Fruit fly (Drosophila melanogaster) whole organism, embryonic: ENCODE data around the gene CG12609.
A peak's percentile ranks its signal among the peaks of the same experiment; 100 is the strongest.

Experiments used
- Aef1 ChIP-seq: fragments of 200-800 bp; sonication (Bioruptor generic); IDR thresholded peaks from 3 replicates; pipeline ENCODE4 v1.3.6; 2022; ENCODE audit warnings: missing biosample characterization, missing genetic modification characterization
- CG14860 ChIP-seq: fragments of 200-800 bp; sonication (Bioruptor generic); IDR thresholded peaks from 3 replicates; pipeline ENCODE4 v1.3.6; 2022; ENCODE audit warnings: missing biosample characterization, missing genetic modification characterization; ENCODE audit not compliant: partially characterized antibody
- CG15514 ChIP-seq: fragments of 200-800 bp; sonication (Bioruptor generic); optimal IDR thresholded peaks from 3 replicates; lab custom pipeline; 2017; ENCODE audit warnings: missing biosample characterization, missing genetic modification characterization, mild to moderate bottlenecking, moderate library complexity, missing genetic modification reagents
- CG17186 ChIP-seq: fragments of 200-800 bp; sonication (Bioruptor generic); optimal IDR thresholded peaks from 3 replicates; lab custom pipeline; 2017; ENCODE audit warnings: missing biosample characterization, missing genetic modification reagents, missing genetic modification characterization
- CG17802 ChIP-seq: fragments of 200-800 bp; sonication (Bioruptor generic); optimal IDR thresholded peaks from 2 replicates; lab custom pipeline; 2018; ENCODE audit warnings: missing biosample characterization, mild to moderate bottlenecking, missing genetic modification characterization, moderate library complexity
- CG2129 ChIP-seq: fragments of 200-800 bp; sonication (Bioruptor generic); IDR thresholded peaks from 2 replicates; pipeline ENCODE4 v1.3.6; 2022; ENCODE audit warnings: missing biosample characterization, missing genetic modification characterization; ENCODE audit not compliant: partially characterized antibody
- CG30403 ChIP-seq: fragments of 200-800 bp; sonication (Bioruptor generic); optimal IDR thresholded peaks from 3 replicates; lab custom pipeline; 2016; ENCODE audit warnings: missing biosample characterization, missing genetic modification characterization
- CG32772 ChIP-seq: fragments of 200-800 bp; sonication (Bioruptor generic); IDR thresholded peaks from 2 replicates; pipeline ENCODE4 v1.3.6; 2022; ENCODE audit warnings: missing biosample characterization, missing genetic modification characterization
- CG42726 ChIP-seq: fragments of 200-800 bp; sonication (Bioruptor generic); IDR thresholded peaks from 2 replicates; pipeline ENCODE4 v1.3.6; 2022; ENCODE audit warnings: missing biosample characterization, missing genetic modification characterization; ENCODE audit not compliant: partially characterized antibody
- CG5180 ChIP-seq: fragments of 200-800 bp; sonication (Bioruptor generic); optimal IDR thresholded peaks from 3 replicates; lab custom pipeline; 2017; ENCODE audit warnings: missing biosample characterization, missing genetic modification characterization, mild to moderate bottlenecking, moderate library complexity, missing genetic modification reagents
- CG7357 ChIP-seq: fragments of 200-800 bp; sonication (Bioruptor generic); IDR thresholded peaks from 3 replicates; pipeline ENCODE4 v1.3.6; 2022; ENCODE audit warnings: missing biosample characterization, missing genetic modification characterization
- CG7745 ChIP-seq: fragments of 200-800 bp; sonication (Bioruptor generic); optimal IDR thresholded peaks from 2 replicates; lab custom pipeline; 2018; ENCODE audit warnings: missing biosample characterization, mild to moderate bottlenecking, missing genetic modification characterization, moderate library complexity
- CG8924 ChIP-seq: fragments of 200-800 bp; optimal IDR thresholded peaks from 3 replicates; lab custom pipeline; 2019; ENCODE audit warnings: missing biosample characterization, mild to moderate bottlenecking, missing genetic modification characterization, moderate library complexity
- CG9797 ChIP-seq: fragments of 200-800 bp; sonication (Bioruptor generic); optimal IDR thresholded peaks from 3 replicates; lab custom pipeline; 2018; ENCODE audit warnings: missing biosample characterization, mild to moderate bottlenecking, missing genetic modification characterization
- CG9817 ChIP-seq: fragments of 200-800 bp; sonication (Bioruptor generic); optimal IDR thresholded peaks from 2 replicates; lab custom pipeline; 2018; ENCODE audit warnings: missing biosample characterization, mild to moderate bottlenecking, missing genetic modification characterization, moderate library complexity
- D19B ChIP-seq: fragments of 200-800 bp; sonication (Bioruptor generic); optimal IDR thresholded peaks from 2 replicates; lab custom pipeline; 2017; ENCODE audit warnings: missing biosample characterization, mild to moderate bottlenecking, missing genetic modification characterization
- Dek ChIP-seq: fragments of 200-800 bp; sonication (Bioruptor generic); optimal IDR thresholded peaks from 3 replicates; lab custom pipeline; 2019; ENCODE audit warnings: missing biosample characterization, mild to moderate bottlenecking, missing genetic modification characterization, moderate library complexity
- Dfd ChIP-seq, 2 experiments: fragments of >200 bp; optimal IDR thresholded peaks; 2 replicates each; lab custom pipeline; 2017; ENCODE audit warnings: missing biosample characterization in 2 of 2, missing genetic modification characterization in 2 of 2
- Dll ChIP-seq: fragments of 200-800 bp; sonication (Bioruptor generic); IDR thresholded peaks from 4 replicates; pipeline ENCODE4 v1.3.6; 2022; ENCODE audit warnings: missing biosample characterization, missing genetic modification characterization; ENCODE audit not compliant: partially characterized antibody
- Dref ChIP-seq: fragments of 200-800 bp; sonication (Bioruptor generic); IDR thresholded peaks from 2 replicates; pipeline ENCODE4 v1.3.6; 2022; ENCODE audit warnings: missing biosample characterization, missing genetic modification characterization
- E2f2 ChIP-seq: fragments of 200-800 bp; sonication (Bioruptor generic); IDR thresholded peaks from 2 replicates; pipeline ENCODE4 v1.3.6; 2022; ENCODE audit warnings: missing biosample characterization, missing genetic modification characterization
- Eip74EF ChIP-seq, 2 experiments: fragments of 200-800 bp in 1 of 2; fragments of >200 bp in 1 of 2; sonication (Bioruptor generic) in 1 of 2; optimal IDR thresholded peaks; 2 replicates each; lab custom pipeline; 2017 to 2019; ENCODE audit warnings: missing biosample characterization in 2 of 2, missing genetic modification characterization in 2 of 2, mild to moderate bottlenecking in 1 of 2, moderate library complexity in 1 of 2
- Ets65A ChIP-seq: fragments of 200-800 bp; sonication (Bioruptor generic); peaks from one replicate; lab custom pipeline; 2016; ENCODE audit warnings: missing biosample characterization, missing genetic modification characterization
- HLH4C ChIP-seq: fragments of 200-800 bp; sonication (Bioruptor generic); IDR thresholded peaks from 3 replicates; pipeline ENCODE4 v1.3.6; 2022; ENCODE audit warnings: missing biosample characterization, missing genetic modification characterization; ENCODE audit not compliant: partially characterized antibody
- HmgD ChIP-seq: fragments of 200-800 bp; sonication (Bioruptor generic); optimal IDR thresholded peaks from 3 replicates; lab custom pipeline; 2016; ENCODE audit warnings: missing biosample characterization, missing genetic modification characterization
- HmgZ ChIP-seq: fragments of 200-800 bp; sonication (Bioruptor generic); optimal IDR thresholded peaks from 2 replicates; lab custom pipeline; 2018; ENCODE audit warnings: missing biosample characterization, mild to moderate bottlenecking, missing genetic modification characterization
- Hmr ChIP-seq: fragments of 200-800 bp; sonication (Bioruptor generic); optimal IDR thresholded peaks from 3 replicates; lab custom pipeline; 2017; ENCODE audit warnings: mild to moderate bottlenecking, missing biosample characterization, missing genetic modification reagents, missing genetic modification characterization
- Hr78 ChIP-seq, 2 experiments: fragments of 200-800 bp in 1 of 2; fragments of >200 bp in 1 of 2; sonication (Bioruptor generic) in 1 of 2; optimal IDR thresholded peaks; 2 replicates each; lab custom pipeline; 2017 to 2019; ENCODE audit warnings: missing biosample characterization in 2 of 2, missing genetic modification characterization in 2 of 2, mild to moderate bottlenecking in 1 of 2, moderate library complexity in 1 of 2
- Mes4 ChIP-seq: fragments of 200-800 bp; sonication (Bioruptor generic); optimal IDR thresholded peaks from 2 replicates; lab custom pipeline; 2016; ENCODE audit warnings: missing biosample characterization, missing genetic modification characterization
- Nf-YC ChIP-seq: fragments of 200-800 bp; optimal IDR thresholded peaks from 3 replicates; lab custom pipeline; 2019; ENCODE audit warnings: missing biosample characterization, mild to moderate bottlenecking, missing genetic modification characterization, moderate library complexity
- Pdp1 ChIP-seq, 2 experiments: fragments of 200-800 bp; sonication (Bioruptor generic); optimal IDR thresholded peaks; 3 replicates each; lab custom pipeline; 2016; ENCODE audit warnings: missing biosample characterization in 2 of 2, missing genetic modification characterization in 2 of 2, mild to moderate bottlenecking in 1 of 2, moderate library complexity in 1 of 2
- YL-1 ChIP-seq: fragments of 200-800 bp; sonication (Bioruptor generic); optimal IDR thresholded peaks from 3 replicates; lab custom pipeline; 2017; ENCODE audit warnings: missing biosample characterization, mild to moderate bottlenecking, missing genetic modification characterization
- ato ChIP-seq: fragments of 200-800 bp; sonication (Bioruptor generic); IDR thresholded peaks from 2 replicates; pipeline ENCODE4 v1.3.6; 2022; ENCODE audit warnings: missing biosample characterization, missing genetic modification characterization; ENCODE audit not compliant: partially characterized antibody
- bcd ChIP-seq: fragments of 200-800 bp; sonication (Bioruptor generic); optimal IDR thresholded peaks from 2 replicates; lab custom pipeline; 2017; ENCODE audit warnings: missing biosample characterization, mild to moderate bottlenecking, missing genetic modification characterization
- dm ChIP-seq: fragments of 200-800 bp; sonication (Bioruptor generic); optimal IDR thresholded peaks from 3 replicates; lab custom pipeline; 2016; ENCODE audit warnings: missing biosample characterization, missing genetic modification characterization
- fu2 ChIP-seq: fragments of 200-800 bp; sonication (Bioruptor generic); optimal IDR thresholded peaks from 2 replicates; lab custom pipeline; 2016; ENCODE audit warnings: missing biosample characterization, missing genetic modification characterization
- grau ChIP-seq: fragments of 200-800 bp; optimal IDR thresholded peaks from 3 replicates; lab custom pipeline; 2019; ENCODE audit warnings: missing biosample characterization, mild to moderate bottlenecking, missing genetic modification characterization, moderate library complexity
- hb ChIP-seq: fragments of 200-800 bp; sonication (Bioruptor generic); IDR thresholded peaks from 3 replicates; pipeline ENCODE4 v1.3.6; 2022; ENCODE audit warnings: missing biosample characterization, missing genetic modification characterization; ENCODE audit not compliant: partially characterized antibody
- her ChIP-seq: fragments of 200-800 bp; sonication (Bioruptor generic); optimal IDR thresholded peaks from 2 replicates; lab custom pipeline; 2016; ENCODE audit warnings: missing biosample characterization, missing genetic modification characterization
- ken ChIP-seq: fragments of 200-800 bp; sonication (Bioruptor generic); IDR thresholded peaks from 3 replicates; pipeline ENCODE4 v1.3.6; 2022; ENCODE audit warnings: missing biosample characterization, missing genetic modification characterization
- row ChIP-seq: fragments of 200-800 bp; sonication (Bioruptor generic); IDR thresholded peaks from 3 replicates; pipeline ENCODE4 v1.3.6; 2022; ENCODE audit warnings: missing biosample characterization, missing genetic modification characterization
- sens ChIP-seq: fragments of 200-800 bp; sonication (Bioruptor generic); peaks from one replicate; lab custom pipeline; 2016; ENCODE audit warnings: missing biosample characterization, missing genetic modification characterization
- slbo ChIP-seq: fragments of 200-800 bp; sonication (Bioruptor generic); IDR thresholded peaks from 2 replicates; pipeline ENCODE4 v1.3.6; 2022; ENCODE audit warnings: missing biosample characterization, missing genetic modification characterization
- slp2 ChIP-seq: fragments of 200-800 bp; sonication (Bioruptor generic); optimal IDR thresholded peaks from 2 replicates; lab custom pipeline; 2016; ENCODE audit warnings: missing biosample characterization, missing genetic modification characterization
- sna ChIP-seq: fragments of 200-800 bp; sonication (Bioruptor generic); IDR thresholded peaks from 2 replicates; pipeline ENCODE4 v1.3.6; 2022; ENCODE audit warnings: missing biosample characterization, missing genetic modification characterization; ENCODE audit not compliant: partially characterized antibody
- stwl ChIP-seq: fragments of 200-800 bp; sonication (Bioruptor generic); optimal IDR thresholded peaks from 3 replicates; lab custom pipeline; 2018; ENCODE audit warnings: missing biosample characterization, mild to moderate bottlenecking, missing genetic modification characterization, moderate library complexity
- vnd ChIP-seq: fragments of 200-800 bp; sonication (Bioruptor generic); IDR thresholded peaks from 3 replicates; pipeline ENCODE4 v1.3.6; 2022; ENCODE audit warnings: missing biosample characterization, missing genetic modification characterization; ENCODE audit not compliant: partially characterized antibody

Gene CG12609

DNA sequence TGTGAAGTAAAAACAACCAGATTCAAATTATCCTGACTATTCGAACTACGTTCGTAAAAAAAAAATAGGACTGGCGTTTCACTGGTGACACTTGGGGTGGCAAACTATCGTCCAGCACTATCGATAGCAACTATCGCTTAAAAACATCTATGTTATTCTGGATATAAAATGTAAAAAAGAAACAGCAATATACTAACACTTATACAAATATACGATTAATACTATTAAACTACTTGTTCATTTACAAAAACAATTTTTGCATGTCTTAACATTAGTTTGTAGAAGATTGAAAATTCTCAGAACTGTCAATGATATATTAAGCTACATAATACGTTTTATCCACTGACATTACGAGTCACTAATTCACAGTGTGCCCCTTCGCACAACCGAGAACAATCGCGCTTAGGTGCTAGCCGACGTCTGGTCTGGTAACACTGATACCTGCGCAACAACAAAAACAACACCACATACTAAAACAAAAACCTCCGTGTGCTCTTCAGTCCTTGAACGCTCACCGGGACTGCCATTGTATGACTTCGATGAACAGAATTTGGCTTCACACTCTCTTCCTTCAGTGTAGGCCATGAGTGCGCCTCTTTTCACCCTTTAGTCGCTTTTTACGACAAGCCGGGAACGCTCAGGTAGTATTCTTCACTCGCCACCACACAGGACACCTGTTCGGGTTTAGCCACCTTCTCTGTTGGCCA, 35.5 kb upstream of the CG12609 start, which contains the start of gene CG18259:
Gene CG18259 (minus strand): TSS at position 78 of the 707 bp plus-strand sequence.
- TF ChIP-seq row (GFP tag; lab: Robert Waterston, UW) (peak; percentile 84), ato (GFP tag; lab: Robert Waterston, UW) (0 out of 2 replicates have a peak, but pooled peaks have one; percentile 12), YL-1 (peak; percentile 14), sna (GFP tag; lab: Robert Waterston, UW) (peak; percentile 70; the same call in 1 of the 2 replicates), Eip74EF (GFP tag; optimal IDR thresholded peaks at IDR 0.05; lab: Kevin White, UChicago) (peak in 1 of 2 experiments; percentile 18), grau (peak; percentile 20), CG7745 (tag; lab: Kevin White, UChicago) (no peak), Pdp1 (GFP tag; optimal IDR thresholded peaks at IDR 0.05; lab: Kevin White, UChicago) (peak in 1 of 2 experiments; percentile 46), ken (GFP tag; lab: Robert Waterston, UW) (no peak), Dref (GFP tag; lab: Robert Waterston, UW) (peak; percentile 60), E2f2 (GFP tag; lab: Robert Waterston, UW) (0 out of 2 replicates have a peak, but pooled peaks have one; percentile 18), Aef1 (peak; percentile 36; the same call in 1 of the 3 replicates), CG30403 (GFP tag; lab: Kevin White, UChicago) (peak; percentile 1), CG9817 (tag; lab: Kevin White, UChicago) (peak; percentile 18), CG17186 (peak; percentile 31), dm (GFP tag; lab: Kevin White, UChicago) (peak; percentile 21), D19B (GFP tag; lab: Kevin White, UChicago) (no peak), CG32772 (GFP tag; lab: Robert Waterston, UW) (peak; percentile 54), slp2 (GFP tag; lab: Kevin White, UChicago) (no peak), HLH4C (peak; percentile 70; the same call in 1 of the 3 replicates), CG7357 (GFP tag; lab: Robert Waterston, UW) (peak; percentile 96), HmgD (GFP tag; lab: Kevin White, UChicago) (peak; percentile 23), slbo (GFP tag; lab: Robert Waterston, UW) (peak; percentile 12; the same call in 1 of the 2 replicates), CG2129 (GFP tag; lab: Robert Waterston, UW) (peak; percentile 65), CG14860 (GFP tag; lab: Robert Waterston, UW) (peak; percentile 77; the same call in 2 of the 3 replicates), fu2 (peak; percentile 6), CG8924 (peak; percentile 7), her (GFP tag; lab: Kevin White, UChicago) (no peak), Dek (tag; lab: Kevin White, UChicago) (no peak), Nf-YC (peak; percentile 34), HmgZ (tag; lab: Kevin White, UChicago) (peak; percentile 29), CG9797 (peak; percentile 76), sens (GFP tag; lab: Kevin White, UChicago) (peak; percentile 60), Hr78 (GFP tag; optimal IDR thresholded peaks at IDR 0.05; lab: Kevin White, UChicago) (peak in 1 of 2 experiments; percentile 18), Dfd (GFP tag; optimal IDR thresholded peaks at IDR 0.05; lab: Kevin White, UChicago) (peak in 1 of 2 experiments; percentile 59), bcd (GFP tag; lab: Kevin White, UChicago) (peak; percentile 4), Ets65A (GFP tag; lab: Kevin White, UChicago) (no peak), CG42726 (peak; percentile 54), CG15514 (GFP tag; lab: Kevin White, UChicago) (peak; percentile 31), CG5180 (no peak), Dll (GFP tag; lab: Robert Waterston, UW) (peak; percentile 86), stwl (tag; lab: Kevin White, UChicago) (peak; percentile 52), Mes4 (GFP tag; lab: Kevin White, UChicago) (no peak), hb (peak; percentile 77), vnd (GFP tag; lab: Robert Waterston, UW) (peak; percentile 86), CG17802 (tag; lab: Kevin White, UChicago) (peak; percentile 66), Hmr (GFP tag; lab: Kevin White, UChicago) (peak; percentile 39)
